Worm (Caenorhabditis elegans) whole organism, young adult: ENCODE data around the gene bath-23.

Source experiments
- attf-6 ChIP-seq: fragments of 200-800 bp; sonication (Bioruptor generic); IDR thresholded peaks from 2 replicates; pipeline ENCODE4 v1.3.6; 2022; ENCODE audit warnings: missing genetic modification reagents, missing genetic modification characterization, missing compliant biosample characterization
- sdz-38 ChIP-seq: sonication (generic microtip); optimal IDR thresholded peaks from 2 replicates; lab custom pipeline; 2016; ENCODE audit warnings: missing genotype, missing genetic modification characterization, missing compliant biosample characterization

ce11 chrII:3337039-3337438 lies 34.1 kb upstream of the bath-23 start, which contains the start of gene F14D2.19:
- TF ChIP-seq sdz-38 (tag; lab: Kevin White, UChicago) (no peak), attf-6 (no peak)
